Fruit fly (Drosophila melanogaster) whole organism, embryonic: Measurements from ENCODE around the gene CG9706.

Experiments
- CG10366 ChIP-seq: fragments of 200-800 bp; sonication (Bioruptor generic); IDR thresholded peaks from 2 replicates; pipeline ENCODE4 v1.3.6; 2022; ENCODE audit warnings: missing biosample characterization, missing genetic modification characterization
- CG10979 ChIP-seq: fragments of 200-800 bp; sonication (Bioruptor generic); optimal IDR thresholded peaks from 2 replicates; lab custom pipeline; 2018; ENCODE audit warnings: missing biosample characterization, mild to moderate bottlenecking, missing genetic modification characterization, moderate library complexity
- CG11456 ChIP-seq: fragments of 200-800 bp; sonication (Bioruptor generic); IDR thresholded peaks from 3 replicates; pipeline ENCODE4 v1.3.6; 2022; ENCODE audit warnings: missing biosample characterization, missing genetic modification characterization
- CG11696 ChIP-seq: fragments of 200-800 bp; sonication (Bioruptor generic); IDR thresholded peaks from 2 replicates; pipeline ENCODE4 v1.3.6; 2022; ENCODE audit warnings: missing biosample characterization, missing genetic modification characterization
- CG12104 ChIP-seq: fragments of 200-800 bp; sonication (Bioruptor generic); optimal IDR thresholded peaks from 3 replicates; lab custom pipeline; 2016; ENCODE audit warnings: missing biosample characterization, missing genetic modification characterization
- CG1233 ChIP-seq: fragments of 200-800 bp; sonication (Bioruptor generic); optimal IDR thresholded peaks from 4 replicates; lab custom pipeline; 2018; ENCODE audit warnings: missing biosample characterization, mild to moderate bottlenecking, missing genetic modification characterization
- CG15696 ChIP-seq: fragments of 200-800 bp; sonication (Bioruptor generic); optimal IDR thresholded peaks from 2 replicates; lab custom pipeline; 2019; ENCODE audit warnings: missing biosample characterization, mild to moderate bottlenecking, missing genetic modification characterization, moderate library complexity
- CG16813 ChIP-seq: fragments of 200-800 bp; sonication (Bioruptor generic); IDR thresholded peaks from 3 replicates; pipeline ENCODE4 v1.3.6; 2022; ENCODE audit warnings: missing biosample characterization, missing genetic modification characterization; ENCODE audit not compliant: partially characterized antibody
- CG1792 ChIP-seq: fragments of 200-800 bp; sonication (Bioruptor generic); optimal IDR thresholded peaks from 2 replicates; lab custom pipeline; 2016; ENCODE audit warnings: missing biosample characterization, missing genetic modification characterization
- CG18599 ChIP-seq: fragments of 200-800 bp; sonication (Bioruptor generic); optimal IDR thresholded peaks from 3 replicates; lab custom pipeline; 2017; ENCODE audit warnings: missing biosample characterization, missing genetic modification characterization, mild to moderate bottlenecking, moderate library complexity, missing genetic modification reagents
- CG2202 ChIP-seq: fragments of 200-800 bp; sonication (Bioruptor generic); optimal IDR thresholded peaks from 2 replicates; lab custom pipeline; 2018; ENCODE audit warnings: missing biosample characterization, mild to moderate bottlenecking, missing genetic modification characterization
- CG33213 ChIP-seq: fragments of 200-800 bp; sonication (Bioruptor generic); optimal IDR thresholded peaks from 3 replicates; lab custom pipeline; 2016; ENCODE audit warnings: missing biosample characterization, missing genetic modification characterization
- CG3407 ChIP-seq: fragments of 200-800 bp; sonication (Bioruptor generic); optimal IDR thresholded peaks from 2 replicates; lab custom pipeline; 2018; ENCODE audit warnings: missing biosample characterization, mild to moderate bottlenecking, missing genetic modification characterization
- CG4820 ChIP-seq: fragments of 200-800 bp; sonication (Bioruptor generic); optimal IDR thresholded peaks from 3 replicates; lab custom pipeline; 2016; ENCODE audit warnings: missing biosample characterization, missing genetic modification characterization
- CG7271 ChIP-seq: fragments of 200-800 bp; sonication (Bioruptor generic); optimal IDR thresholded peaks from 2 replicates; lab custom pipeline; 2018; ENCODE audit warnings: missing biosample characterization, mild to moderate bottlenecking, missing genetic modification characterization, moderate library complexity
- CG8478 ChIP-seq: fragments of >200 bp; optimal IDR thresholded peaks from 2 replicates; lab custom pipeline; 2018
- CG8924 ChIP-seq: fragments of 200-800 bp; optimal IDR thresholded peaks from 3 replicates; lab custom pipeline; 2019; ENCODE audit warnings: missing biosample characterization, mild to moderate bottlenecking, missing genetic modification characterization, moderate library complexity
- CG9215 ChIP-seq: fragments of 200-800 bp; sonication (Bioruptor generic); IDR thresholded peaks from 2 replicates; pipeline ENCODE4 v1.3.6; 2022; ENCODE audit warnings: missing biosample characterization, missing genetic modification characterization
- CG9609 ChIP-seq: fragments of 200-800 bp; sonication (Bioruptor generic); optimal IDR thresholded peaks from 3 replicates; lab custom pipeline; 2016; ENCODE audit warnings: missing biosample characterization, missing genetic modification characterization
- CkIIα-i1 ChIP-seq: fragments of 200-800 bp; sonication (Bioruptor generic); IDR thresholded peaks from 2 replicates; pipeline ENCODE4 v1.3.6; 2022; ENCODE audit warnings: missing biosample characterization, missing genetic modification characterization
- Deaf1 ChIP-seq: fragments of 200-800 bp; optimal IDR thresholded peaks from 3 replicates; lab custom pipeline; 2019; ENCODE audit warnings: missing biosample characterization, mild to moderate bottlenecking, missing genetic modification characterization, moderate library complexity
- Dek ChIP-seq: fragments of 200-800 bp; sonication (Bioruptor generic); optimal IDR thresholded peaks from 3 replicates; lab custom pipeline; 2019; ENCODE audit warnings: missing biosample characterization, mild to moderate bottlenecking, missing genetic modification characterization, moderate library complexity
- Dll ChIP-seq: fragments of 200-800 bp; sonication (Bioruptor generic); IDR thresholded peaks from 4 replicates; pipeline ENCODE4 v1.3.6; 2022; ENCODE audit warnings: missing biosample characterization, missing genetic modification characterization; ENCODE audit not compliant: partially characterized antibody
- Dref ChIP-seq: fragments of 200-800 bp; sonication (Bioruptor generic); IDR thresholded peaks from 2 replicates; pipeline ENCODE4 v1.3.6; 2022; ENCODE audit warnings: missing biosample characterization, missing genetic modification characterization
- Eip74EF ChIP-seq, 2 experiments: fragments of 200-800 bp in 1 of 2; fragments of >200 bp in 1 of 2; sonication (Bioruptor generic) in 1 of 2; optimal IDR thresholded peaks; 2 replicates each; lab custom pipeline; 2017 to 2019; ENCODE audit warnings: missing biosample characterization in 2 of 2, missing genetic modification characterization in 2 of 2, mild to moderate bottlenecking in 1 of 2, moderate library complexity in 1 of 2
- Ets65A ChIP-seq: fragments of 200-800 bp; sonication (Bioruptor generic); peaks from one replicate; lab custom pipeline; 2016; ENCODE audit warnings: missing biosample characterization, missing genetic modification characterization
- Fer2 ChIP-seq: fragments of 200-800 bp; sonication (Bioruptor generic); optimal IDR thresholded peaks from 2 replicates; lab custom pipeline; 2018; ENCODE audit warnings: missing biosample characterization, mild to moderate bottlenecking, missing genetic modification characterization, moderate library complexity
- Fer3 ChIP-seq: fragments of 200-800 bp; sonication (Bioruptor generic); optimal IDR thresholded peaks from 2 replicates; lab custom pipeline; 2018; ENCODE audit warnings: missing biosample characterization, mild to moderate bottlenecking, missing genetic modification characterization, moderate library complexity
- Hmx ChIP-seq: fragments of 200-800 bp; sonication (Bioruptor generic); optimal IDR thresholded peaks from 2 replicates; lab custom pipeline; 2016; ENCODE audit warnings: missing biosample characterization, missing genetic modification characterization
- Lpt ChIP-seq: fragments of >200 bp; optimal IDR thresholded peaks from 2 replicates; lab custom pipeline; 2018; ENCODE audit warnings: missing biosample characterization, missing genetic modification characterization
- Med ChIP-seq: fragments of 200-800 bp; sonication (Bioruptor generic); peaks from one replicate; lab custom pipeline; 2016; ENCODE audit warnings: missing biosample characterization, missing genetic modification characterization, mild to moderate bottlenecking, inconsistent platforms, moderate library complexity
- NC2α ChIP-seq: fragments of 200-800 bp; sonication (Bioruptor generic); optimal IDR thresholded peaks from 2 replicates; lab custom pipeline; 2016; ENCODE audit warnings: missing biosample characterization, missing genetic modification characterization
- Opbp ChIP-seq: fragments of 200-800 bp; sonication (Bioruptor generic); IDR thresholded peaks from 3 replicates; pipeline ENCODE4 v1.3.6; 2022; ENCODE audit warnings: missing biosample characterization, missing genetic modification characterization; ENCODE audit not compliant: partially characterized antibody
- PHDP ChIP-seq: fragments of 200-800 bp; sonication (Bioruptor generic); optimal IDR thresholded peaks from 3 replicates; lab custom pipeline; 2018; ENCODE audit warnings: missing biosample characterization, mild to moderate bottlenecking, missing genetic modification characterization, moderate library complexity
- Ravus ChIP-seq: fragments of 200-800 bp; sonication (Bioruptor generic); IDR thresholded peaks from 2 replicates; pipeline ENCODE4 v1.3.6; 2022; ENCODE audit warnings: missing biosample characterization, missing genetic modification characterization
- Six4 ChIP-seq: fragments of 200-800 bp; sonication (Bioruptor generic); optimal IDR thresholded peaks from 2 replicates; lab custom pipeline; 2016; ENCODE audit warnings: missing biosample characterization, missing genetic modification characterization
- Stat92E ChIP-seq, 3 experiments: fragments of >200 bp in 2 of 3; fragments of 200-800 bp in 1 of 3; sonication (Bioruptor generic) in 1 of 3; optimal IDR thresholded peaks; 2 replicates each; lab custom pipeline; 2017 to 2019; ENCODE audit warnings: missing biosample characterization in 3 of 3, missing genetic modification characterization in 3 of 3, mild to moderate bottlenecking in 1 of 3, moderate library complexity in 1 of 3
- Xbp1 ChIP-seq: fragments of 200-800 bp; sonication (Bioruptor generic); optimal IDR thresholded peaks from 3 replicates; lab custom pipeline; 2016; ENCODE audit warnings: missing biosample characterization, mild to moderate bottlenecking, missing genetic modification characterization
- caup ChIP-seq: fragments of 200-800 bp; sonication (Bioruptor generic); optimal IDR thresholded peaks from 3 replicates; lab custom pipeline; 2017; ENCODE audit warnings: missing biosample characterization, mild to moderate bottlenecking, missing genetic modification characterization, moderate library complexity; ENCODE audit not compliant: severe bottlenecking
- dmrt11E ChIP-seq: fragments of 200-800 bp; sonication (Bioruptor generic); optimal IDR thresholded peaks from 3 replicates; lab custom pipeline; 2018; ENCODE audit warnings: missing biosample characterization, mild to moderate bottlenecking, missing genetic modification characterization, moderate library complexity
- h ChIP-seq: fragments of >200 bp; optimal IDR thresholded peaks from 2 replicates; lab custom pipeline; 2017
- inv ChIP-seq: fragments of 200-800 bp; sonication (Bioruptor generic); IDR thresholded peaks from 2 replicates; pipeline ENCODE4 v1.3.6; 2022; ENCODE audit warnings: missing biosample characterization, missing genetic modification characterization; ENCODE audit not compliant: partially characterized antibody
- lilli ChIP-seq: fragments of 200-800 bp; sonication (Bioruptor generic); optimal IDR thresholded peaks from 3 replicates; lab custom pipeline; 2016; ENCODE audit warnings: missing biosample characterization, missing genetic modification characterization
- mam ChIP-seq: fragments of 200-800 bp; sonication (Bioruptor generic); optimal IDR thresholded peaks from 3 replicates; lab custom pipeline; 2016; ENCODE audit warnings: missing biosample characterization, missing genetic modification characterization
- nerfin-2 ChIP-seq: fragments of 200-800 bp; sonication (Bioruptor generic); IDR thresholded peaks from 2 replicates; pipeline ENCODE4 v1.3.6; 2022; ENCODE audit warnings: missing biosample characterization, missing genetic modification characterization; ENCODE audit not compliant: partially characterized antibody
- ranshi ChIP-seq: fragments of 200-800 bp; sonication (Bioruptor generic); IDR thresholded peaks from 2 replicates; pipeline ENCODE4 v1.3.6; 2022; ENCODE audit warnings: missing biosample characterization, missing genetic modification characterization
- ssp ChIP-seq: fragments of 200-800 bp; sonication (Bioruptor generic); IDR thresholded peaks from 2 replicates; pipeline ENCODE4 v1.3.6; 2022; ENCODE audit warnings: missing biosample characterization, missing genetic modification characterization
- tna ChIP-seq: fragments of 200-800 bp; sonication (Bioruptor generic); IDR thresholded peaks from 2 replicates; pipeline ENCODE4 v1.3.6; 2022; ENCODE audit warnings: missing biosample characterization, missing genetic modification characterization; ENCODE audit not compliant: partially characterized antibody
- unpg ChIP-seq: fragments of 200-800 bp; sonication (Bioruptor generic); optimal IDR thresholded peaks from 3 replicates; lab custom pipeline; 2018; ENCODE audit warnings: missing biosample characterization, mild to moderate bottlenecking, missing genetic modification characterization, moderate library complexity
- zf30C ChIP-seq: fragments of 200-800 bp; sonication (Bioruptor generic); optimal IDR thresholded peaks from 3 replicates; lab custom pipeline; 2018; ENCODE audit warnings: missing biosample characterization, mild to moderate bottlenecking, missing genetic modification characterization

CG9706 gene

DNA sequence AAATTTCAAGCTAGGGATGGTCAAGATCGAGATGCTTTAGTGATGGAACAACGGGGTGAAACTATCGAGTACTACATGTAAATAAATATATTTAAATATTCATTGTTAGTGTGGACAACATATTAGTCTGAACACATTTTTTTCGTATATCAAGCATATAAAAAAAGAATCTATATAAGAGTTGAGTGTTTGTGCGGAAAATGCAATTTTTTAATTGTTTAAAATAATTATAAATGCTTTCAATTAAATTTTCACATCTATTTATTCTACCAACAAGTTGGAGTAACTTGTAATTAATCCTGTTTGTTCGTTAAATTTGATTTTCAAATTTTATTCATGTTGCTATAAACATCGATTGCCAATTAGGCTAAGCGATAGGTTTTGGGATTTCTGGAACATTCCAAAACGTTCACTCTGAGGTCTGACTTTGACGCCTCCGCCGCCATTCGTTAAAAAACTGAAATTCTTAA is 3.1 kb upstream of the CG9706 start, which contains the start of the genes mus302 and CG9705 (continued):
- TF ChIP-seq Eip74EF (GFP tag; optimal IDR thresholded peaks at IDR 0.05; lab: Kevin White, UChicago) (no peak), Lpt (no peak), CG1233 (no peak), Ets65A (GFP tag; lab: Kevin White, UChicago) (peak; percentile 46), Fer3 (tag; lab: Kevin White, UChicago) (peak; percentile 33), NC2α (GFP tag; lab: Kevin White, UChicago) (no peak), CG18599 (GFP tag; lab: Kevin White, UChicago) (peak; percentile 24), CG8924 (peak; percentile 43), Fer2 (tag; lab: Kevin White, UChicago) (peak; percentile 38), CG10366 (GFP tag; lab: Robert Waterston, UW) (peak; percentile 38; the same call in 1 of the 2 replicates), Xbp1 (GFP tag; lab: Kevin White, UChicago) (peak; percentile 65), mam (GFP tag; lab: Kevin White, UChicago) (peak; percentile 30), CG33213 (GFP tag; lab: Kevin White, UChicago) (no peak), Med (GFP tag; lab: Kevin White, UChicago) (peak; percentile 80), nerfin-2 (GFP tag; lab: Robert Waterston, UW) (no peak), zf30C (GFP tag; lab: Kevin White, UChicago) (no peak), dmrt11E (tag; lab: Kevin White, UChicago) (peak; percentile 60), CG2202 (no peak), CG9215 (GFP tag; lab: Robert Waterston, UW) (no peak), PHDP (tag; lab: Kevin White, UChicago) (peak; percentile 32), Ravus (GFP tag; lab: Robert Waterston, UW) (no peak), CG10979 (tag; lab: Kevin White, UChicago) (peak; percentile 33), ranshi (GFP tag; lab: Robert Waterston, UW) (peak; percentile 40; the same call in 1 of the 2 replicates), tna (no peak), Hmx (GFP tag; lab: Kevin White, UChicago) (no peak), lilli (GFP tag; lab: Kevin White, UChicago) (peak; percentile 40), caup (GFP tag; lab: Kevin White, UChicago) (no peak), Stat92E (GFP tag; optimal IDR thresholded peaks at IDR 0.05; lab: Kevin White, UChicago) (no peak), Dek (tag; lab: Kevin White, UChicago) (peak; percentile 50), unpg (GFP tag; lab: Kevin White, UChicago) (peak; percentile 27), Six4 (GFP tag; lab: Kevin White, UChicago) (peak; percentile 27), Opbp (peak; percentile 7; the same call in 2 of the 3 replicates), ssp (GFP tag; lab: Robert Waterston, UW) (peak; percentile 85), inv (GFP tag; lab: Robert Waterston, UW) (peak; percentile 55), CG16813 (GFP tag; lab: Robert Waterston, UW) (peak; percentile 75), CG12104 (GFP tag; lab: Kevin White, UChicago) (peak; percentile 37), Deaf1 (no peak), CG1792 (GFP tag; lab: Kevin White, UChicago) (no peak), CG15696 (tag; lab: Kevin White, UChicago) (peak; percentile 55), CkIIα-i1 (no peak), CG4820 (peak; percentile 8), CG11456 (GFP tag; lab: Robert Waterston, UW) (0 out of 3 replicates have a peak, but pooled peaks have one; percentile 23), h (lab: Kevin White, UChicago) (no peak), CG8478 (no peak), CG3407 (GFP tag; lab: Kevin White, UChicago) (no peak), CG7271 (tag; lab: Kevin White, UChicago) (peak; percentile 62), Dref (GFP tag; lab: Robert Waterston, UW) (peak; percentile 51), CG9609 (GFP tag; lab: Kevin White, UChicago) (no peak), CG11696 (GFP tag; lab: Robert Waterston, UW) (no peak), Dll (GFP tag; lab: Robert Waterston, UW) (peak; percentile 84)
